Worm (Caenorhabditis elegans): ENCODE data around the gene slc-36.3.

Gene slc-36.3

DNA sequence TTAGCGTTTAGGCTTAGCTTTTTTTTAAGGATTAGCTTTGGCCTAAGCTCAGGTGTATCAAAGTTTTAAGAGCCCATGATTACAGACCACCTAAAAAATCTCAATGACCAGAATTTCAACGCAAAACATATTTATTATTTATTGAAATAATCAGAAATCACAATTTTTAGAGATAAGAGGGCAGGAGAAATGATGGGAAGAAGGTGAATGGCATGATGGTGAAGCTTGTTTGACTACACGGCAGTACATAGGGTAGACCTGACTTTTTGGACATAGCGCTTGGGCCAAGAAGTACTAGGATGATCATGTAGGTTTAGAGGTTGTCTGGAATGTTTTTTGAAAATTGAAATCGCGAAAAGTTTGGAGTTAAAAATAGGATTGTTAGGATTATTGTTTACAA is 44.4 kb downstream of the slc-36.3 start:
- TF ChIP-seq nhr-90 (tag; optimal IDR thresholded peaks at IDR 0.05; ENCODE audit: poor library complexity) (no peak), mab-9 (GFP tag; IDR thresholded peaks at IDR 0.05) (no peak), alr-1 (tag; optimal IDR thresholded peaks at IDR 0.05; ENCODE audit: borderline replicate concordance) (no peak), C04F5.9 (tag; optimal IDR thresholded peaks at IDR 0.05) (no peak), nhr-76 (tag; optimal IDR thresholded peaks at IDR 0.05) (no peak), ama-1 (optimal IDR thresholded peaks at IDR 0.05) (no peak), fkh-10 (GFP tag; optimal IDR thresholded peaks at IDR 0.05) (no peak), ceh-90 (tag; optimal IDR thresholded peaks at IDR 0.05) (no peak), unc-30 (tag; optimal IDR thresholded peaks at IDR 0.05) (no peak), ztf-11 (tag; optimal IDR thresholded peaks at IDR 0.05) (no peak), aly-2 (tag; optimal IDR thresholded peaks at IDR 0.05) (no peak), lin-39 (tag; optimal IDR thresholded peaks at IDR 0.05) (no peak)

DNA sequence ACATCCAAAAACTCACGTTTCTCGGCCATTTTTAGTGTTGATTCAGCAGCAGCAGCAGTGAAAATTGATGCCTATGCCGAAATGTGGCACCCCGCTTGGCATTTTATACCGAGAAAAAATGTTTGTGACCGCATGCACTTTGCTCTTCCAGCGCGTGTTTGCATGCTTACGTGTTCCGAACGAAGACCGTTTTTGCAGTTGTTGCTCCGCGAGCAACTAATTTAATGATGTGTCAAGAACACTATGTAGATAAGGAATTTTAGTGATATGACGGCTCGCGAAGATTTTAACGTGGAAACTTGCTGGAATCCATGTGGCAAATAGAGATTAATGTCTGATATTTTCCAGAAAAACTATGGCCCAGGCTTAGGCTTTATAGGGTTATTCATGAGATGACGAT is 45.0 kb downstream of the slc-36.3 start, which contains the start of gene dct-16:
dct-16 (minus strand) TSS at position 78 of the 400 bp plus-strand sequence.
- TF ChIP-seq aly-2 (tag; optimal IDR thresholded peaks at IDR 0.05) (no peak), lin-14 (GFP tag; optimal IDR thresholded peaks at IDR 0.05) (peak; percentile 15), C16A3.4 (tag; optimal IDR thresholded peaks at IDR 0.05) (no peak), snpc-4 (tag; optimal IDR thresholded peaks at IDR 0.05) (no peak), sptf-1 (tag; optimal IDR thresholded peaks at IDR 0.05) (no peak), pax-3 (tag; optimal IDR thresholded peaks at IDR 0.05) (no peak), aha-1 (tag; optimal IDR thresholded peaks at IDR 0.05) (no peak), mdl-1 (tag; optimal IDR thresholded peaks at IDR 0.05) (peak in 1 of 2 experiments; percentile 12), nhr-20 (tag; optimal IDR thresholded peaks at IDR 0.05) (no peak), nhr-71 (tag; optimal IDR thresholded peaks at IDR 0.05) (peak; percentile 18), mab-9 (GFP tag; IDR thresholded peaks at IDR 0.05) (no peak), skn-1 (tag; optimal IDR thresholded peaks at IDR 0.05) (no peak), sox-4 (tag; optimal IDR thresholded peaks at IDR 0.05) (no peak), lin-35 (GFP tag; optimal IDR thresholded peaks at IDR 0.05) (peak in 1 of 2 experiments; percentile 15), snu-23 (GFP tag; optimal IDR thresholded peaks at IDR 0.05) (no peak), elt-2 (tag; optimal IDR thresholded peaks at IDR 0.05) (peak; percentile 72), egl-27 (tag; optimal IDR thresholded peaks at IDR 0.05) (no peak), nhr-19 (GFP tag; conservative IDR thresholded peaks at IDR 0.05) (no peak), ceh-63 (GFP tag; optimal IDR thresholded peaks at IDR 0.05) (no peak), ceh-90 (tag; optimal IDR thresholded peaks at IDR 0.05) (no peak), vab-15 (tag; optimal IDR thresholded peaks at IDR 0.05) (no peak), mef-2 (tag; optimal IDR thresholded peaks at IDR 0.05) (no peak), irx-1 (tag; optimal IDR thresholded peaks at IDR 0.05) (no peak), nhr-85 (tag) (no peak), alr-1 (tag; optimal IDR thresholded peaks at IDR 0.05; ENCODE audit: borderline replicate concordance) (no peak), ces-1 (GFP tag; optimal IDR thresholded peaks at IDR 0.05) (no peak), blmp-1 (tag; optimal IDR thresholded peaks at IDR 0.05) (no peak), pag-3 (tag; optimal IDR thresholded peaks at IDR 0.05; ENCODE audit: borderline replicate concordance, insufficient read depth) (no peak), nhr-237 (tag; optimal IDR thresholded peaks at IDR 0.05) (no peak), unc-98 (GFP tag; IDR thresholded peaks at IDR 0.05) (no peak), lir-3 (tag; optimal IDR thresholded peaks at IDR 0.05; ENCODE audit: poor library complexity) (no peak)

- TF ChIP-seq snpc-4 (tag; optimal IDR thresholded peaks at IDR 0.05), result no peak
- TF ChIP-seq elt-2 (tag; optimal IDR thresholded peaks at IDR 0.05), result peak; percentile 38
- TF ChIP-seq C04F5.9 (tag; optimal IDR thresholded peaks at IDR 0.05), result no peak
- no peak for TF ChIP-seq efl-1 (optimal IDR thresholded peaks at IDR 0.05)
- TF ChIP-seq efl-1 (GFP tag; optimal IDR thresholded peaks at IDR 0.05 in 1 of 2), result peak in 1 of 2 experiments; percentile 25
- TF ChIP-seq sup-37 (GFP tag; optimal IDR thresholded peaks at IDR 0.05), result no peak
- no peak for TF ChIP-seq grh-1 (GFP tag; IDR thresholded peaks at IDR 0.05)
- TF ChIP-seq isw-1 (GFP tag; IDR thresholded peaks at IDR 0.05), result no peak
Measured at ce11 chrV:20497537-20497936, 46.5 kb downstream of the slc-36.3 start.
